Fruit fly (Drosophila melanogaster) whole organism, pupa: Measurements from ENCODE around the gene Galt.

Source experiments
- CG10348 ChIP-seq: fragments of 200-800 bp; sonication (Bioruptor generic); IDR thresholded peaks from 2 replicates; pipeline ENCODE4 v1.3.6; 2022; ENCODE audit warnings: missing biosample characterization, missing genetic modification characterization
- CG12605 ChIP-seq: fragments of 200-800 bp; sonication (Bioruptor generic); IDR thresholded peaks from 2 replicates; pipeline ENCODE4 v1.3.6; 2022; ENCODE audit warnings: missing biosample characterization, missing genetic modification characterization
- CG13204 ChIP-seq: fragments of 200-800 bp; sonication (Bioruptor generic); optimal IDR thresholded peaks from 2 replicates; lab custom pipeline; 2018; ENCODE audit warnings: missing biosample characterization, mild to moderate bottlenecking, missing genetic modification characterization, moderate library complexity
- CG14655 ChIP-seq: fragments of 200-800 bp; sonication (Bioruptor generic); optimal IDR thresholded peaks from 3 replicates; lab custom pipeline; 2017; ENCODE audit warnings: mild to moderate bottlenecking, missing biosample characterization, missing genetic modification reagents, missing genetic modification characterization
- CG15710 ChIP-seq: fragments of 200-800 bp; sonication (Bioruptor generic); optimal IDR thresholded peaks from 2 replicates; lab custom pipeline; 2018; ENCODE audit warnings: missing biosample characterization, mild to moderate bottlenecking, missing genetic modification characterization, moderate library complexity
- CG17806 ChIP-seq: fragments of 200-800 bp; sonication (Bioruptor generic); optimal IDR thresholded peaks from 2 replicates; lab custom pipeline; 2018; ENCODE audit warnings: missing biosample characterization, mild to moderate bottlenecking, missing genetic modification characterization, moderate library complexity
- CG32121 ChIP-seq: fragments of 200-800 bp; sonication (Bioruptor generic); IDR thresholded peaks from 2 replicates; pipeline ENCODE4 v1.3.6; 2022; ENCODE audit warnings: missing biosample characterization, missing genetic modification characterization
- CG34367 ChIP-seq: fragments of 200-800 bp; sonication (Bioruptor generic); optimal IDR thresholded peaks from 2 replicates; lab custom pipeline; 2018; ENCODE audit warnings: missing biosample characterization, mild to moderate bottlenecking, missing genetic modification characterization
- CG4496 ChIP-seq: fragments of 200-800 bp; sonication (Bioruptor generic); IDR thresholded peaks from 3 replicates; pipeline ENCODE4 v1.3.6; 2022; ENCODE audit warnings: missing biosample characterization, missing genetic modification characterization
- CG8159 ChIP-seq: fragments of 200-800 bp; sonication (Bioruptor generic); optimal IDR thresholded peaks from 3 replicates; lab custom pipeline; 2018; ENCODE audit warnings: missing biosample characterization, mild to moderate bottlenecking, missing genetic modification characterization, moderate library complexity
- CG8301 ChIP-seq: fragments of 200-800 bp; sonication (Bioruptor generic); optimal IDR thresholded peaks from 2 replicates; lab custom pipeline; 2018; ENCODE audit warnings: missing biosample characterization, mild to moderate bottlenecking, missing genetic modification characterization
- CG9948 ChIP-seq: fragments of 200-800 bp; sonication (Bioruptor generic); optimal IDR thresholded peaks from 2 replicates; lab custom pipeline; 2018; ENCODE audit warnings: missing biosample characterization, mild to moderate bottlenecking, missing genetic modification characterization, moderate library complexity
- D1 ChIP-seq: fragments of 200-800 bp; sonication (Bioruptor generic); optimal IDR thresholded peaks from 2 replicates; lab custom pipeline; 2018; ENCODE audit warnings: missing biosample characterization, mild to moderate bottlenecking, missing genetic modification characterization, moderate library complexity
- EcR ChIP-seq: fragments of 200-800 bp; sonication (Bioruptor generic); optimal IDR thresholded peaks from 3 replicates; lab custom pipeline; 2019; ENCODE audit warnings: missing biosample characterization, missing genetic modification characterization, mild to moderate bottlenecking, moderate library complexity, missing genetic modification reagents
- Ets98B ChIP-seq: fragments of 200-800 bp; sonication (Bioruptor generic); IDR thresholded peaks from 2 replicates; pipeline ENCODE4 v1.3.6; 2022; ENCODE audit warnings: missing biosample characterization, missing genetic modification characterization
- Pif1A ChIP-seq: fragments of 200-800 bp; sonication (Bioruptor generic); optimal IDR thresholded peaks from 3 replicates; lab custom pipeline; 2016; ENCODE audit warnings: missing biosample characterization, missing genetic modification characterization
- Pif1B ChIP-seq: fragments of 200-800 bp; sonication (Bioruptor generic); optimal IDR thresholded peaks from 3 replicates; lab custom pipeline; 2016; ENCODE audit warnings: missing biosample characterization, missing genetic modification characterization
- Snoo ChIP-seq: fragments of 200-800 bp; sonication (Bioruptor generic); optimal IDR thresholded peaks from 3 replicates; lab custom pipeline; 2017; ENCODE audit warnings: missing biosample characterization, mild to moderate bottlenecking, missing genetic modification characterization, inconsistent platforms
- fd96Ca ChIP-seq: fragments of 200-800 bp; sonication (Bioruptor generic); IDR thresholded peaks from 3 replicates; pipeline ENCODE4 v1.3.6; 2022; ENCODE audit warnings: missing biosample characterization, missing genetic modification characterization
- gl ChIP-seq: fragments of 200-800 bp; sonication (Bioruptor generic); optimal IDR thresholded peaks from 2 replicates; lab custom pipeline; 2018; ENCODE audit warnings: missing biosample characterization, mild to moderate bottlenecking, missing genetic modification characterization
- rn ChIP-seq: fragments of 200-800 bp; sonication (Bioruptor generic); IDR thresholded peaks from 2 replicates; pipeline ENCODE4 v1.3.6; 2022; ENCODE audit warnings: missing biosample characterization, missing genetic modification characterization

Gene Galt

dm6 chr2L:6706368-6706919, 38.6 kb upstream of the Galt start:
- TF ChIP-seq CG10348 (GFP tag; lab: Robert Waterston, UW) (no peak), CG17806 (tag; lab: Kevin White, UChicago) (no peak), rn (GFP tag; lab: Robert Waterston, UW) (no peak), CG14655 (GFP tag; lab: Kevin White, UChicago) (no peak), gl (tag; lab: Kevin White, UChicago) (no peak), CG15710 (tag; lab: Kevin White, UChicago) (no peak), CG8301 (tag; lab: Kevin White, UChicago) (no peak), Snoo (tag; lab: Kevin White, UChicago) (no peak), CG9948 (tag; lab: Kevin White, UChicago) (no peak), Ets98B (GFP tag; lab: Robert Waterston, UW) (no peak), CG12605 (GFP tag; lab: Robert Waterston, UW) (no peak), EcR (no peak), fd96Ca (GFP tag; lab: Robert Waterston, UW) (no peak), CG32121 (GFP tag; lab: Robert Waterston, UW) (no peak), Pif1B (no peak), D1 (tag; lab: Kevin White, UChicago) (no peak), CG4496 (GFP tag; lab: Robert Waterston, UW) (no peak)

DNA sequence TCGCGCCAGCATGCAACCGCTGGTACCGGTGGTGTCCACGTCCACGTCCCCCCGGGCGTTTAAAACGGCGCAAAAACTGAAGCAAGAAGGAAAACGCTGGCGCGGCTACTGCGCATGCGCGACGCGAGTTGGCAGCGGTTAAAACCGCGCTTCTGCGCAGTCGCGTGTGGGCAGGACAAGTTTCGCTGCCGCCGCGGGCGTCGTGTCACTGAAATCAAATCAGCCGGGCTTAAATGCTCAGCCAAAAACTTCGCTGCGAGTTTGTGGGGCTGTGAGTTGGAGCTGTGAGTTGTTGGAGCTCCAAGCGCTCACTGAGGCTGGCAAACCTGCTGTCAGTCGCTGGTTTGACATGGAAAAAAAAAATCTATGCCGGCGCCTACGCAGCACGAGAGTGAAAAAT, 37.2 kb upstream of the Galt start:
- TF ChIP-seq Snoo (tag; lab: Kevin White, UChicago): no peak
- TF ChIP-seq Pif1B: no peak
- TF ChIP-seq CG8301 (tag; lab: Kevin White, UChicago): no peak
- TF ChIP-seq CG13204 (GFP tag; lab: Kevin White, UChicago): no peak
- TF ChIP-seq Pif1A (GFP tag; lab: Kevin White, UChicago): no peak
- TF ChIP-seq Ets98B (GFP tag; lab: Robert Waterston, UW): peak; percentile 14; the same call in 1 of the 2 replicates
- peak; percentile 55; the same call in 1 of the 3 replicates for TF ChIP-seq CG4496 (GFP tag; lab: Robert Waterston, UW)
- TF ChIP-seq fd96Ca (GFP tag; lab: Robert Waterston, UW): 0 out of 3 replicates have a peak, but pooled peaks have one; percentile 18
- TF ChIP-seq CG12605 (GFP tag; lab: Robert Waterston, UW): no peak

- no peak for TF ChIP-seq CG4496 (GFP tag; lab: Robert Waterston, UW)
- peak; percentile 32 for TF ChIP-seq Pif1A (GFP tag; lab: Kevin White, UChicago)
- TF ChIP-seq CG8159 (tag; lab: Kevin White, UChicago): peak; percentile 62
- TF ChIP-seq fd96Ca (GFP tag; lab: Robert Waterston, UW): no peak
- TF ChIP-seq CG15710 (tag; lab: Kevin White, UChicago): peak; percentile 46
- TF ChIP-seq gl (tag; lab: Kevin White, UChicago): no peak
- peak; percentile 16 for TF ChIP-seq CG13204 (GFP tag; lab: Kevin White, UChicago)
- TF ChIP-seq rn (GFP tag; lab: Robert Waterston, UW): no peak
- no peak for TF ChIP-seq Ets98B (GFP tag; lab: Robert Waterston, UW)
- TF ChIP-seq CG12605 (GFP tag; lab: Robert Waterston, UW): no peak
- peak; percentile 41 for TF ChIP-seq CG9948 (tag; lab: Kevin White, UChicago)
- no peak for TF ChIP-seq CG8301 (tag; lab: Kevin White, UChicago)
- TF ChIP-seq CG10348 (GFP tag; lab: Robert Waterston, UW): no peak
- TF ChIP-seq CG14655 (GFP tag; lab: Kevin White, UChicago): no peak
- TF ChIP-seq Pif1B: peak; percentile 39
- no peak for TF ChIP-seq Snoo (tag; lab: Kevin White, UChicago)
- TF ChIP-seq CG32121 (GFP tag; lab: Robert Waterston, UW): no peak
- TF ChIP-seq CG34367 (tag; lab: Kevin White, UChicago): peak; percentile 0
- TF ChIP-seq CG17806 (tag; lab: Kevin White, UChicago): peak; percentile 34
- TF ChIP-seq EcR: peak; percentile 55
- TF ChIP-seq D1 (tag; lab: Kevin White, UChicago): no peak
These were observed 33.8 kb upstream of the Galt start for dm6 chr2L:6701409-6702199.

dm6 chr2L:6700742-6701141, 32.9 kb upstream of the Galt start:
- TF ChIP-seq CG9948 (tag; lab: Kevin White, UChicago) (no peak), D1 (tag; lab: Kevin White, UChicago) (no peak), CG12605 (GFP tag; lab: Robert Waterston, UW) (no peak), CG17806 (tag; lab: Kevin White, UChicago) (no peak), CG15710 (tag; lab: Kevin White, UChicago) (no peak), Snoo (tag; lab: Kevin White, UChicago) (no peak), CG13204 (GFP tag; lab: Kevin White, UChicago) (no peak), CG8301 (tag; lab: Kevin White, UChicago) (no peak), CG8159 (tag; lab: Kevin White, UChicago) (no peak), Pif1A (GFP tag; lab: Kevin White, UChicago) (no peak), Pif1B (no peak)

- TF ChIP-seq CG9948 (tag; lab: Kevin White, UChicago): peak; percentile 55
- peak; percentile 66 for TF ChIP-seq CG8301 (tag; lab: Kevin White, UChicago)
- no peak for TF ChIP-seq EcR
- no peak for TF ChIP-seq CG10348 (GFP tag; lab: Robert Waterston, UW)
- TF ChIP-seq CG34367 (tag; lab: Kevin White, UChicago): peak; percentile 55
- peak; percentile 83 for TF ChIP-seq Ets98B (GFP tag; lab: Robert Waterston, UW)
- TF ChIP-seq CG15710 (tag; lab: Kevin White, UChicago): peak; percentile 57
- peak; percentile 65 for TF ChIP-seq Pif1A (GFP tag; lab: Kevin White, UChicago)
- peak; percentile 55 for TF ChIP-seq Snoo (tag; lab: Kevin White, UChicago)
- TF ChIP-seq rn (GFP tag; lab: Robert Waterston, UW): peak; percentile 65
- peak; percentile 78 for TF ChIP-seq CG12605 (GFP tag; lab: Robert Waterston, UW)
- TF ChIP-seq fd96Ca (GFP tag; lab: Robert Waterston, UW): peak; percentile 83; the same call in 2 of the 3 replicates
- peak; percentile 62 for TF ChIP-seq CG8159 (tag; lab: Kevin White, UChicago)
- peak; percentile 60 for TF ChIP-seq CG17806 (tag; lab: Kevin White, UChicago)
- TF ChIP-seq CG4496 (GFP tag; lab: Robert Waterston, UW): peak; percentile 89
- TF ChIP-seq CG14655 (GFP tag; lab: Kevin White, UChicago): peak; percentile 62
- no peak for TF ChIP-seq CG13204 (GFP tag; lab: Kevin White, UChicago)
- peak; percentile 64 for TF ChIP-seq Pif1B
- peak; percentile 89 for TF ChIP-seq CG32121 (GFP tag; lab: Robert Waterston, UW)
- no peak for TF ChIP-seq gl (tag; lab: Kevin White, UChicago)
- TF ChIP-seq D1 (tag; lab: Kevin White, UChicago): no peak
These were observed 30.6 kb upstream of the Galt start for dm6 chr2L:6698387-6698786.
